Fruit fly (Drosophila melanogaster) S2 (cell line): ENCODE results near the gene Cyp1.

Source experiments
- CG8478 ChIP-seq: fragments of >200 bp; optimal IDR thresholded peaks from 2 replicates; lab custom pipeline; 2018
- CTCF ChIP-seq, 2 experiments: fragments of >200 bp; optimal IDR thresholded peaks; 2 replicates each; lab custom pipeline; 2018

DNA sequence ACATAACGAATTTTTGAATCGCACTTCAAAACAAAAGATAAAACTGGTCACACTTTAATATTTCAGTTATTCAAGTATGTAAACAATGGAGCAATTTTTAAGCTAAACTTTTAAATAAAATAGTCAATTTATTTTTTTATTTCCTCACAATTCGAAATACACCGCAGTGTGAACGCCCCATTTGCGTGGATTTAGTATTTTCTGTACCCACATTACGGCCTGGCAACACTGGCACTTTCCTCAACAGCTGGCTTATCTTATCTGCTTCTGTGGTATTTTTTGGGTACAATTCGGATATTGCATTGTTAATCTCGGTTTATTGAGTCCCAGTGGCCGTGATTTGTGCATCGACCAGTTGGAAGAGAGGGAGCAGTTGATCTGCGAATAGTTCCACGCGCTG lies 29.9 kb upstream of the Cyp1 start, which contains the start of gene sl:
- TF ChIP-seq CG8478 (lab: Kevin White, UChicago), result no peak
- TF ChIP-seq CTCF (optimal IDR thresholded peaks at IDR 0.05; lab: Kevin White, UChicago), result no peak
